Worm (Caenorhabditis elegans) whole organism, late embryonic: ENCODE results near the gene C05E11.2.

ENCODE experiments used
- C08G9.2 ChIP-seq: sonication (generic microtip); optimal IDR thresholded peaks from 2 replicates; lab custom pipeline; 2016; ENCODE audit warnings: mild to moderate bottlenecking, missing genetic modification characterization, moderate library complexity, missing compliant biosample characterization
- ama-1 ChIP-seq: fragments of 150-350 bp; optimal IDR thresholded peaks from 2 replicates; lab custom pipeline; 2014
- ceh-19 ChIP-seq: fragments of 200-800 bp; sonication (Bioruptor generic); optimal IDR thresholded peaks from 2 replicates; lab custom pipeline; 2018; ENCODE audit warnings: mild to moderate bottlenecking, missing genetic modification characterization, missing compliant biosample characterization
- ceh-31 ChIP-seq: sonication (generic microtip); optimal IDR thresholded peaks from 2 replicates; lab custom pipeline; 2016; ENCODE audit warnings: missing genetic modification characterization, missing compliant biosample characterization
- ceh-45 ChIP-seq: fragments of 200-800 bp; sonication (Bioruptor generic); IDR thresholded peaks from 2 replicates; pipeline ENCODE4 v1.3.6; 2022; ENCODE audit warnings: missing genetic modification reagents, missing genetic modification characterization, missing compliant biosample characterization
- ceh-6 ChIP-seq: fragments of 200-800 bp; sonication (Bioruptor generic); optimal IDR thresholded peaks from 2 replicates; lab custom pipeline; 2018; ENCODE audit warnings: mild to moderate bottlenecking, missing genetic modification characterization, missing compliant biosample characterization
- ceh-9 ChIP-seq: sonication (generic microtip); optimal IDR thresholded peaks from 2 replicates; lab custom pipeline; 2016; ENCODE audit warnings: mild to moderate bottlenecking, missing genetic modification characterization, inconsistent platforms, missing compliant biosample characterization
- fkh-10 ChIP-seq: fragments of 150-350 bp; optimal IDR thresholded peaks from 2 replicates; lab custom pipeline; 2014; ENCODE audit warnings: missing biosample characterization, missing genetic modification reagents, missing genetic modification characterization
- fkh-6 ChIP-seq: sonication (generic microtip); optimal IDR thresholded peaks from 2 replicates; lab custom pipeline; 2016; ENCODE audit warnings: missing genetic modification characterization, missing compliant biosample characterization
- lin-11 ChIP-seq: fragments of 200-800 bp; sonication (Bioruptor generic); optimal IDR thresholded peaks from 2 replicates; lab custom pipeline; 2018; ENCODE audit warnings: mild to moderate bottlenecking, missing genetic modification characterization, missing compliant biosample characterization
- nhr-11 ChIP-seq: fragments of 150-350 bp; optimal IDR thresholded peaks from 2 replicates; lab custom pipeline; 2014; ENCODE audit warnings: missing biosample characterization, missing genetic modification characterization
- pha-4 ChIP-seq: fragments of 150-350 bp; optimal IDR thresholded peaks from 2 replicates; lab custom pipeline; 2018; ENCODE audit warnings: missing biosample characterization, missing genetic modification reagents, missing genetic modification characterization
- rnt-1 ChIP-seq: sonication (generic microtip); optimal IDR thresholded peaks from 2 replicates; lab custom pipeline; 2016; ENCODE audit warnings: missing genetic modification characterization, missing compliant biosample characterization
- tbx-2 ChIP-seq: sonication (generic microtip); optimal IDR thresholded peaks from 2 replicates; lab custom pipeline; 2016; ENCODE audit warnings: missing genetic modification characterization, missing compliant biosample characterization

- TF ChIP-seq pha-4 (tag; lab: Kevin White, UChicago) (no peak), ceh-31 (tag; lab: Kevin White, UChicago) (no peak), lin-11 (tag; lab: Kevin White, UChicago) (no peak), ceh-45 (no peak), fkh-10 (GFP tag; lab: Kevin White, UChicago) (no peak), nhr-11 (no peak), ama-1 (lab: Kevin White, UChicago) (no peak), C08G9.2 (no peak), ceh-6 (GFP tag; lab: Kevin White, UChicago) (no peak), fkh-6 (tag; lab: Kevin White, UChicago) (no peak), ceh-9 (tag; lab: Kevin White, UChicago) (no peak), rnt-1 (tag; lab: Kevin White, UChicago) (no peak), ceh-19 (GFP tag; lab: Kevin White, UChicago) (no peak), tbx-2 (no peak)
These were observed 12.8 kb downstream of the C05E11.2 start for ce11 chrX:4599526-4599925.
